Fruit fly (Drosophila melanogaster): ENCODE measurements around the gene B4.

B4 gene

dm6 chr2L:13460911-13461866, 87.9 kb downstream of the B4 start, which contains the start of gene CG46308 (continued):
- peak; percentile 24 for TF ChIP-seq scrt (GFP tag; optimal IDR thresholded peaks at IDR 0.05)
- TF ChIP-seq caup (GFP tag; optimal IDR thresholded peaks at IDR 0.05; ENCODE audit: severe bottlenecking): peak; percentile 53
- TF ChIP-seq vvl (GFP tag; IDR thresholded peaks at IDR 0.05): no peak
- peak; percentile 49 for TF ChIP-seq CG3281 (GFP tag; optimal IDR thresholded peaks at IDR 0.05)
- TF ChIP-seq CG12659 (GFP tag; optimal IDR thresholded peaks at IDR 0.05): peak; percentile 7
- TF ChIP-seq NK7.1 (GFP tag; optimal IDR thresholded peaks at IDR 0.05): no peak
- TF ChIP-seq vfl (GFP tag; optimal IDR thresholded peaks at IDR 0.05): no peak
- TF ChIP-seq peb (GFP tag; IDR thresholded peaks at IDR 0.05): no peak
- peak; percentile 32 for TF ChIP-seq CG9727 (GFP tag; optimal IDR thresholded peaks at IDR 0.05)
- 0 out of 4 replicates have a peak, but pooled peaks have one; percentile 20 for TF ChIP-seq chinmo (GFP tag; IDR thresholded peaks at IDR 0.05; ENCODE audit: partially characterized antibody)
- no peak for TF ChIP-seq CG13894 (tag; optimal IDR thresholded peaks at IDR 0.05)
- TF ChIP-seq CG7556 (GFP tag; optimal IDR thresholded peaks at IDR 0.05): peak; percentile 67

dm6 chr2L:13458991-13459731, 90.0 kb downstream of the B4 start, which contains the start of gene CG42810:
CG42810 (plus strand) TSS chr2L:13459681.
- TF ChIP-seq CG7786 (GFP tag; optimal IDR thresholded peaks at IDR 0.05): no peak
- TF ChIP-seq slp2 (GFP tag; optimal IDR thresholded peaks at IDR 0.05): no peak
- no peak for TF ChIP-seq nom (GFP tag; optimal IDR thresholded peaks at IDR 0.05)
- TF ChIP-seq maf-S (GFP tag; optimal IDR thresholded peaks at IDR 0.05): no peak
- no peak for TF ChIP-seq CG6175 (GFP tag; IDR thresholded peaks at IDR 0.05)
- no peak for TF ChIP-seq luna (GFP tag; optimal IDR thresholded peaks at IDR 0.05)
- TF ChIP-seq CG15269 (tag; optimal IDR thresholded peaks at IDR 0.05): no peak
- peak; percentile 85 for TF ChIP-seq scrt (GFP tag; optimal IDR thresholded peaks at IDR 0.05)
- peak; percentile 14 for TF ChIP-seq Med (GFP tag)
- 0 out of 3 replicates have a peak, but pooled peaks have one; percentile 58 for TF ChIP-seq so (GFP tag; IDR thresholded peaks at IDR 0.05)
- no peak for TF ChIP-seq CG10543 (GFP tag; optimal IDR thresholded peaks at IDR 0.05)
- TF ChIP-seq CG10654 (GFP tag; optimal IDR thresholded peaks at IDR 0.05): no peak
- TF ChIP-seq bowl (GFP tag; IDR thresholded peaks at IDR 0.05): no peak
- TF ChIP-seq Chrac-16 (GFP tag; optimal IDR thresholded peaks at IDR 0.05): no peak
- no peak for TF ChIP-seq ken (GFP tag; IDR thresholded peaks at IDR 0.05)
- no peak for TF ChIP-seq CG6791 (GFP tag; IDR thresholded peaks at IDR 0.05; ENCODE audit: partially characterized antibody)
- no peak for TF ChIP-seq jumu (GFP tag; optimal IDR thresholded peaks at IDR 0.05)
- no peak for TF ChIP-seq pho (GFP tag; optimal IDR thresholded peaks at IDR 0.05)
- TF ChIP-seq nau (GFP tag; optimal IDR thresholded peaks at IDR 0.05): no peak
- no peak for TF ChIP-seq CG13624 (GFP tag; optimal IDR thresholded peaks at IDR 0.05)
- no peak for TF ChIP-seq CG13296 (GFP tag; optimal IDR thresholded peaks at IDR 0.05)
- no peak for TF ChIP-seq chm (GFP tag; IDR thresholded peaks at IDR 0.05)
- TF ChIP-seq NFAT (GFP tag; IDR thresholded peaks at IDR 0.05): no peak
- TF ChIP-seq ftz-f1 (GFP tag; optimal IDR thresholded peaks at IDR 0.05): peak; percentile 90
- no peak for TF ChIP-seq Nf-YA (GFP tag; IDR thresholded peaks at IDR 0.05)
- peak; percentile 2 for TF ChIP-seq CG11504 (tag; optimal IDR thresholded peaks at IDR 0.05)
- peak; percentile 60 for TF ChIP-seq CTCF (GFP tag; optimal IDR thresholded peaks at IDR 0.05)

Data from whole organism, embryonic.